Worm (Caenorhabditis elegans) whole organism, L3 larva: Measurements from ENCODE around the gene Y65A5A.24.

ENCODE experiments used
- R02D3.7 ChIP-seq: fragments of 150-350 bp; optimal IDR thresholded peaks from 2 replicates; lab custom pipeline; 2014; ENCODE audit warnings: missing biosample characterization, missing genetic modification characterization
- aly-2 ChIP-seq: fragments of 150-350 bp; optimal IDR thresholded peaks from 2 replicates; lab custom pipeline; 2014; ENCODE audit warnings: missing biosample characterization, missing genetic modification characterization
- ama-1 ChIP-seq: fragments of 150-350 bp; optimal IDR thresholded peaks from 2 replicates; lab custom pipeline; 2018
- ceh-16 ChIP-seq: sonication (generic microtip); optimal IDR thresholded peaks from 2 replicates; lab custom pipeline; 2017; ENCODE audit warnings: missing biosample characterization, missing genetic modification characterization
- ceh-9 ChIP-seq: sonication (generic microtip); optimal IDR thresholded peaks from 2 replicates; lab custom pipeline; 2018; ENCODE audit warnings: missing biosample characterization, missing genetic modification characterization
- daf-12 ChIP-seq: fragments of 150-350 bp; optimal IDR thresholded peaks from 2 replicates; lab custom pipeline; 2014; ENCODE audit warnings: missing biosample characterization, missing genetic modification reagents, missing genetic modification characterization
- egl-5 ChIP-seq: fragments of 150-350 bp; optimal IDR thresholded peaks from 2 replicates; lab custom pipeline; 2017; ENCODE audit warnings: missing biosample characterization, missing genetic modification reagents, missing genetic modification characterization, inconsistent platforms
- elt-1 ChIP-seq: fragments of 150-350 bp; optimal IDR thresholded peaks from 2 replicates; lab custom pipeline; 2014; ENCODE audit warnings: missing biosample characterization, missing genetic modification characterization
- elt-2 ChIP-seq: sonication (generic microtip); optimal IDR thresholded peaks from 2 replicates; lab custom pipeline; 2016; ENCODE audit warnings: missing genetic modification reagents, mild to moderate bottlenecking, missing genetic modification characterization, missing compliant biosample characterization
- elt-3 ChIP-seq, 3 experiments: fragments of 150-350 bp in 1 of 3; sonication (generic microtip) in 2 of 3; optimal IDR thresholded peaks; 2 replicates in 2 of 3; 4 replicates in 1 of 3; lab custom pipeline; 2014 to 2017; ENCODE audit warnings: missing biosample characterization in 3 of 3, missing genetic modification characterization in 3 of 3
- eor-1 ChIP-seq, 2 experiments: fragments of 150-350 bp; optimal IDR thresholded peaks; 2 replicates each; lab custom pipeline; 2014 to 2018; ENCODE audit warnings: missing biosample characterization in 2 of 2, missing genetic modification characterization in 2 of 2
- fkh-10 ChIP-seq: sonication (generic microtip); optimal IDR thresholded peaks from 2 replicates; lab custom pipeline; 2017; ENCODE audit warnings: missing biosample characterization, missing genetic modification reagents, missing genetic modification characterization
- fkh-2 ChIP-seq: fragments of 150-350 bp; optimal IDR thresholded peaks from 2 replicates; lab custom pipeline; 2014; ENCODE audit warnings: missing biosample characterization, missing genetic modification reagents, missing genetic modification characterization
- fos-1 ChIP-seq: fragments of 150-350 bp; optimal IDR thresholded peaks from 2 replicates; lab custom pipeline; 2014; ENCODE audit warnings: missing biosample characterization, missing genetic modification characterization
- jun-1 ChIP-seq: fragments of 150-350 bp; optimal IDR thresholded peaks from 2 replicates; lab custom pipeline; 2014; ENCODE audit warnings: missing biosample characterization, missing genetic modification reagents, missing genetic modification characterization
- lin-39 ChIP-seq: fragments of 150-350 bp; optimal IDR thresholded peaks from 2 replicates; lab custom pipeline; 2018; ENCODE audit warnings: missing biosample characterization, missing genetic modification reagents, missing genetic modification characterization
- lsy-12 ChIP-seq: sonication (generic microtip); optimal IDR thresholded peaks from 2 replicates; lab custom pipeline; 2016; ENCODE audit warnings: mild to moderate bottlenecking, missing genetic modification characterization, missing compliant biosample characterization
- mml-1 ChIP-seq: fragments of 150-350 bp; sonication (generic microtip); optimal IDR thresholded peaks from 3 replicates; lab custom pipeline; 2014; ENCODE audit warnings: missing biosample characterization, missing genetic modification characterization
- nfya-1 ChIP-seq: sonication (generic microtip); optimal IDR thresholded peaks from 2 replicates; lab custom pipeline; 2017; ENCODE audit warnings: missing genetic modification characterization, mild to moderate bottlenecking, missing compliant biosample characterization, antibody characterized with exemption, moderate library complexity; ENCODE audit not compliant: insufficient read depth
- nhr-11 ChIP-seq: fragments of 150-350 bp; optimal IDR thresholded peaks from 2 replicates; lab custom pipeline; 2014; ENCODE audit warnings: missing biosample characterization, missing genetic modification characterization
- nhr-12 ChIP-seq: fragments of 150-350 bp; optimal IDR thresholded peaks from 2 replicates; lab custom pipeline; 2014; ENCODE audit warnings: missing biosample characterization, missing genetic modification characterization
- nhr-237 ChIP-seq: fragments of 150-350 bp; optimal IDR thresholded peaks from 2 replicates; lab custom pipeline; 2014; ENCODE audit warnings: missing biosample characterization, missing genetic modification characterization
- nhr-43 ChIP-seq: sonication (generic microtip); optimal IDR thresholded peaks from 2 replicates; lab custom pipeline; 2016; ENCODE audit warnings: mild to moderate bottlenecking, missing genetic modification characterization, missing compliant biosample characterization; ENCODE audit not compliant: poor library complexity, severe bottlenecking
- nhr-77 ChIP-seq: fragments of 150-350 bp; optimal IDR thresholded peaks from 2 replicates; lab custom pipeline; 2014; ENCODE audit warnings: missing biosample characterization, missing genetic modification characterization
- pqm-1 ChIP-seq: fragments of 150-350 bp; optimal IDR thresholded peaks from 2 replicates; lab custom pipeline; 2017; ENCODE audit warnings: missing biosample characterization, missing genetic modification characterization, inconsistent platforms
- sea-2 ChIP-seq: fragments of 150-350 bp; sonication (generic microtip); optimal IDR thresholded peaks from 4 replicates; lab custom pipeline; 2014; ENCODE audit warnings: missing biosample characterization, missing genetic modification reagents, missing genetic modification characterization
- skn-1 ChIP-seq: fragments of 150-350 bp; optimal IDR thresholded peaks from 2 replicates; lab custom pipeline; 2014; ENCODE audit warnings: missing biosample characterization, missing genetic modification characterization
- snpc-4 ChIP-seq: fragments of 150-350 bp; optimal IDR thresholded peaks from 2 replicates; lab custom pipeline; 2014; ENCODE audit warnings: missing biosample characterization, missing genetic modification characterization
- unc-39 ChIP-seq: sonication (generic microtip); optimal IDR thresholded peaks from 4 replicates; lab custom pipeline; 2017; ENCODE audit warnings: missing biosample characterization, missing genetic modification characterization
- unc-62 ChIP-seq: fragments of 150-350 bp; sonication (generic microtip); optimal IDR thresholded peaks from 4 replicates; lab custom pipeline; 2014; ENCODE audit warnings: missing biosample characterization, missing genetic modification reagents, missing genetic modification characterization
- zag-1 ChIP-seq: fragments of 150-350 bp; optimal IDR thresholded peaks from 2 replicates; lab custom pipeline; 2014; ENCODE audit warnings: missing biosample characterization, missing genetic modification characterization
- ztf-11 ChIP-seq: fragments of 150-350 bp; optimal IDR thresholded peaks from 2 replicates; lab custom pipeline; 2014; ENCODE audit warnings: missing biosample characterization, missing genetic modification characterization
- ztf-4 ChIP-seq: fragments of 150-350 bp; optimal IDR thresholded peaks from 2 replicates; lab custom pipeline; 2014; ENCODE audit warnings: missing biosample characterization, missing genetic modification characterization

The Y65A5A.24 gene

DNA sequence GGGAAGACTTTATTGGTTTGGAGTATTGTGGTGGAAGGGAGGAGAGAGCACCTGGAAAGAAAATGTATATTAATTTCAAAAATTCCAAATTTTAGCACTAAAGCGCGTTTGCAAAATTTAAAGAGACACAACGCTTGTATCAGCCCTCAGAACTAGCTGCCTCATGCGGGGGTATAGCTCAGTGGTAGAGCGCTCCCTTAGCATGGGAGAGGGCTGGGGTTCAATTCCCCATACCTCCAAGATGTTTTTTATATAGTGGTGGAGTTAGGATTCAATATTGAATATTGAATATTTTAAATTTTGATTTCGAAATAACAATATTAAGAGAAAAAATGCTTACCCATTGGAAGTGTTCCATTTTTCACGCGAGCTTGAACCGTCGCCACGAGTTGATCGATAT is 5.2 kb downstream of the Y65A5A.24 start (continued):
- TF ChIP-seq unc-39 (tag; lab: Kevin White, UChicago) (no peak), ama-1 (no peak), ceh-16 (tag; lab: Kevin White, UChicago) (no peak), fkh-2 (no peak), jun-1 (tag; lab: Kevin White, UChicago) (no peak), lin-39 (tag; lab: Kevin White, UChicago) (peak; percentile 6), unc-62 (GFP tag; lab: Kevin White, UChicago) (no peak), lsy-12 (tag; lab: Kevin White, UChicago) (peak; percentile 44), elt-2 (tag; lab: Kevin White, UChicago) (peak; percentile 10), fos-1 (tag; lab: Kevin White, UChicago) (no peak), aly-2 (tag; lab: Kevin White, UChicago) (no peak)

DNA sequence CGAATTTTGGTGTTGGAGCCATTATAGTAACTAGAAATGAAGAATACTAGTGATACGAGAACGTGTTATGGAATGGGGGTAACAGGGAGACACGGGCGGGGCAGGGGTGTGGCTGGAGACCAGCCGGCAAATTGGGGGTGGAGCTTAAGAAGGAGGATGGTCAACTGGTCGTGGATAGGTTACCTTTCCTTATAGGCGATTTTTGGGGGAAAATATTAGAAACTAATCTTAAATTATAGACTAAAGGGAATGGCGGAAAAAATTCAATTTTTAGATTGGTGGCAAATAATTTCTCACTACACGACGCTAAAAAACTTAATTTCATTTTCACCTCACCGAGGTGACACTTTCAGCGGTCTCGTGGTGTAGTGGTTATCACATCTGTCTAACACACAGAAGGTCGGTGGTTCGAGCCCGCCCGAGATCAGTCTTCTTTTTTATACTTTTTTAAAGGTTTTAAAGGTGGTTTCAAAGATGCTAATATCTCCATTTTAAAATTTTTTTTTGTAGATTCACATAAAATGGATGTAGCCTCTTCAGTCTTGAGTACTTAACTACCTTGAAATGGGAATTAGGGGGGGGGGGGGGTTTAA is 6.1 kb downstream of the Y65A5A.24 start, which contains the start of gene Y65A5A.1:
Gene Y65A5A.1, minus strand, starts transcription at position 51 of the 593 bp plus-strand sequence.
- TF ChIP-seq sea-2 = no peak
- TF ChIP-seq ztf-11 = no peak
- no peak for TF ChIP-seq fkh-10 (GFP tag; lab: Kevin White, UChicago)
- no peak for TF ChIP-seq nhr-237
- TF ChIP-seq jun-1 (tag; lab: Kevin White, UChicago) = no peak
- no peak for TF ChIP-seq fos-1 (tag; lab: Kevin White, UChicago)
- peak; percentile 12 for TF ChIP-seq nfya-1
- TF ChIP-seq R02D3.7 (tag; lab: Kevin White, UChicago) = no peak
- TF ChIP-seq lsy-12 (tag; lab: Kevin White, UChicago) = no peak
- no peak for TF ChIP-seq skn-1 (tag; lab: Kevin White, UChicago)
- TF ChIP-seq zag-1 = no peak
- peak; percentile 3 for TF ChIP-seq pqm-1 (tag; lab: Kevin White, UChicago)
- TF ChIP-seq eor-1 (tag; optimal IDR thresholded peaks at IDR 0.05; lab: Kevin White, UChicago) = no peak
- no peak for TF ChIP-seq mml-1 (tag; lab: Kevin White, UChicago)
- TF ChIP-seq nhr-12 = no peak
- peak; percentile 7 for TF ChIP-seq elt-2 (tag; lab: Kevin White, UChicago)
- TF ChIP-seq nhr-11 (tag; lab: Kevin White, UChicago) = no peak
- no peak for TF ChIP-seq nhr-77 (tag; lab: Kevin White, UChicago)
- no peak for TF ChIP-seq ztf-4 (tag; lab: Kevin White, UChicago)
- TF ChIP-seq daf-12 (tag; lab: Kevin White, UChicago) = no peak
- TF ChIP-seq ama-1 = no peak
- TF ChIP-seq ceh-16 (tag; lab: Kevin White, UChicago) = no peak
- TF ChIP-seq unc-62 (GFP tag; lab: Kevin White, UChicago) = no peak
- TF ChIP-seq, all 47 proteins: peak for 3

ce11 chrIV:16400412-16401381 is 6.9 kb downstream of the Y65A5A.24 start:
- TF ChIP-seq elt-3 (tag; optimal IDR thresholded peaks at IDR 0.05; lab: Kevin White, UChicago) = peak in 1 of 3 experiments; percentile 10
- TF ChIP-seq daf-12 (tag; lab: Kevin White, UChicago) = no peak
- peak; percentile 6 for TF ChIP-seq snpc-4 (tag; lab: Kevin White, UChicago)
- peak; percentile 23 for TF ChIP-seq pqm-1 (tag; lab: Kevin White, UChicago)
- no peak for TF ChIP-seq jun-1 (tag; lab: Kevin White, UChicago)
- peak; percentile 18 for TF ChIP-seq elt-1 (tag; lab: Kevin White, UChicago)
- TF ChIP-seq ceh-16 (tag; lab: Kevin White, UChicago) = no peak
- peak; percentile 33 for TF ChIP-seq nfya-1
- peak; percentile 52 for TF ChIP-seq nhr-43 (tag; lab: Kevin White, UChicago)
- TF ChIP-seq elt-2 (tag; lab: Kevin White, UChicago) = peak; percentile 34

- TF ChIP-seq elt-2 (tag; lab: Kevin White, UChicago) (no peak), jun-1 (tag; lab: Kevin White, UChicago) (no peak), nhr-237 (no peak), egl-5 (tag; lab: Kevin White, UChicago) (no peak), ztf-4 (tag; lab: Kevin White, UChicago) (no peak), ama-1 (no peak), ceh-9 (tag; lab: Kevin White, UChicago) (no peak), lsy-12 (tag; lab: Kevin White, UChicago) (no peak)
- TF ChIP-seq, all 47 proteins: peak for 0
These were observed 7.7 kb downstream of the Y65A5A.24 start for ce11 chrIV:16401428-16401827.
